Fruit fly (Drosophila melanogaster) whole organism, wandering third instar larva: Measurements from ENCODE around the gene Pex19.

Experiments used
- Jra ChIP-seq: sonication (Bioruptor generic); optimal IDR thresholded peaks from 2 replicates; lab custom pipeline; 2016; ENCODE audit warnings: missing biosample characterization, missing genetic modification characterization
- Myc ChIP-seq: fragments of >200 bp; optimal IDR thresholded peaks from 2 replicates; lab custom pipeline; 2017
- N ChIP-seq: fragments of >200 bp; optimal IDR thresholded peaks from 2 replicates; lab custom pipeline; 2018; ENCODE audit warnings: missing biosample characterization, missing external identifiers, missing genetic modification characterization
- OdsH ChIP-seq: fragments of 200-800 bp; sonication (Bioruptor generic); optimal IDR thresholded peaks from 2 replicates; lab custom pipeline; 2016; ENCODE audit warnings: missing biosample characterization, mild to moderate bottlenecking, missing genetic modification characterization
- Rel ChIP-seq, 2 experiments: fragments of 200-800 bp; sonication (Bioruptor generic) in 1 of 2; optimal IDR thresholded peaks; 2 replicates in 1 of 2; 3 replicates in 1 of 2; lab custom pipeline; 2016 to 2019; ENCODE audit warnings: mild to moderate bottlenecking in 2 of 2, missing biosample characterization in 2 of 2, missing genetic modification characterization in 2 of 2, moderate library complexity in 1 of 2
- ey ChIP-seq: fragments of 200-800 bp; sonication (Bioruptor generic); optimal IDR thresholded peaks from 2 replicates; lab custom pipeline; 2016; ENCODE audit warnings: missing biosample characterization, missing genetic modification characterization
- h ChIP-seq: fragments of 200-800 bp; sonication (Bioruptor generic); optimal IDR thresholded peaks from 3 replicates; lab custom pipeline; 2016; ENCODE audit warnings: missing biosample characterization, mild to moderate bottlenecking, missing genetic modification characterization
- psq ChIP-seq: fragments of 200-800 bp; sonication (Bioruptor generic); optimal IDR thresholded peaks from 3 replicates; lab custom pipeline; 2017; ENCODE audit warnings: missing biosample characterization, mild to moderate bottlenecking, missing genetic modification characterization, moderate library complexity
- usp ChIP-seq: fragments of >200 bp; optimal IDR thresholded peaks from 2 replicates; lab custom pipeline; 2017; ENCODE audit warnings: missing biosample characterization, missing genetic modification characterization
- woc ChIP-seq: sonication (Bioruptor generic); optimal IDR thresholded peaks from 2 replicates; lab custom pipeline; 2016; ENCODE audit warnings: missing biosample characterization, mild to moderate bottlenecking, missing genetic modification characterization

dm6 chr2L:12078695-12079094, 12.9 kb upstream of the Pex19 start:
- TF ChIP-seq N (GFP tag; lab: Kevin White, UChicago), result no peak
- no peak for TF ChIP-seq ey (GFP tag; lab: Kevin White, UChicago)
- TF ChIP-seq psq (GFP tag; lab: Kevin White, UChicago), result no peak
- TF ChIP-seq Jra (GFP tag; lab: Kevin White, UChicago), result no peak
- TF ChIP-seq OdsH (GFP tag; lab: Kevin White, UChicago), result no peak
- TF ChIP-seq Myc (lab: Kevin White, UChicago), result no peak
- no peak for TF ChIP-seq woc (GFP tag; lab: Kevin White, UChicago)
- no peak for TF ChIP-seq usp (GFP tag; lab: Kevin White, UChicago)
- no peak for TF ChIP-seq h
- no peak for TF ChIP-seq Rel (GFP tag; optimal IDR thresholded peaks at IDR 0.05; lab: Kevin White, UChicago)
- no peak for TF ChIP-seq Rel (tag; optimal IDR thresholded peaks at IDR 0.05; lab: Kevin White, UChicago)
